Worm (Caenorhabditis elegans) whole organism, young adult: Measurements from ENCODE around the gene C08D8.1.

Experiments used
- akir-1 ChIP-seq: fragments of 200-800 bp; sonication (Bioruptor generic); optimal IDR thresholded peaks from 2 replicates; lab custom pipeline; 2018; ENCODE audit warnings: mild to moderate bottlenecking, missing genetic modification characterization, moderate library complexity, missing compliant biosample characterization
- ama-1 ChIP-seq, 3 experiments: fragments of 150-350 bp in 1 of 3; sonication (generic microtip) in 2 of 3; optimal IDR thresholded peaks; 2 replicates each; lab custom pipeline; 2014 to 2018; ENCODE audit warnings: missing biosample characterization in 2 of 3, missing genetic modification characterization in 2 of 3, missing genetic modification reagents in 2 of 3
- aptf-2 ChIP-seq: fragments of 200-800 bp; sonication (Bioruptor generic); conservative IDR thresholded peaks from 2 replicates; pipeline ENCODE4 v1.3.6; 2022; ENCODE audit warnings: missing genetic modification reagents, missing genetic modification characterization, missing compliant biosample characterization
- bed-1 ChIP-seq: fragments of 200-800 bp; sonication (Bioruptor generic); IDR thresholded peaks from 2 replicates; pipeline ENCODE4 v1.3.6; 2022; ENCODE audit warnings: missing genetic modification reagents, missing genetic modification characterization, missing compliant biosample characterization
- lin-26 ChIP-seq: fragments of 200-800 bp; sonication (Bioruptor generic); IDR thresholded peaks from 2 replicates; pipeline ENCODE4 v1.3.6; 2022; ENCODE audit warnings: missing genetic modification reagents, missing genetic modification characterization, missing compliant biosample characterization
- pha-4 ChIP-seq: fragments of 150-350 bp; sonication (generic microtip); optimal IDR thresholded peaks from 2 replicates; lab custom pipeline; 2014; ENCODE audit warnings: missing biosample characterization, missing genetic modification reagents, missing genetic modification characterization
- rec-8 ChIP-seq, 2 experiments: sonication (generic microtip); optimal IDR thresholded peaks; 2 replicates each; lab custom pipeline; 2016; ENCODE audit warnings: mild to moderate bottlenecking in 2 of 2, missing genetic modification characterization in 2 of 2, missing genetic modification reagents in 2 of 2, missing genotype in 2 of 2, missing biosample characterization in 1 of 2, missing compliant biosample characterization in 1 of 2, moderate library complexity in 1 of 2
- snpc-4 ChIP-seq, 5 experiments: fragments of 150-350 bp in 1 of 5; sonication (generic microtip) in 4 of 5; optimal IDR thresholded peaks; 2 replicates each; lab custom pipeline; 2014 to 2018; ENCODE audit warnings: missing genetic modification characterization in 5 of 5, missing biosample characterization in 3 of 5, antibody characterized with exemption in 2 of 5, mild to moderate bottlenecking in 2 of 5, missing compliant biosample characterization in 2 of 5, missing genotype in 2 of 5, moderate library complexity in 2 of 5, missing genetic modification reagents in 1 of 5
- unc-130 ChIP-seq: sonication (generic microtip); optimal IDR thresholded peaks from 2 replicates; lab custom pipeline; 2016; ENCODE audit warnings: missing genetic modification reagents, missing genetic modification characterization, missing compliant biosample characterization
- ztf-22 ChIP-seq: fragments of 200-800 bp; sonication (Bioruptor generic); optimal IDR thresholded peaks from 2 replicates; lab custom pipeline; 2018; ENCODE audit warnings: mild to moderate bottlenecking, missing genetic modification characterization, moderate library complexity, missing compliant biosample characterization

ce11 chrV:8351371-8351770, 5.8 kb downstream of the C08D8.1 start, which contains the start of gene srsx-22:
- TF ChIP-seq unc-130 (GFP tag; lab: Kevin White, UChicago) (no peak), akir-1 (GFP tag; lab: Kevin White, UChicago) (no peak), snpc-4 (GFP tag; optimal IDR thresholded peaks at IDR 0.05; lab: Kevin White, UChicago) (no peak), snpc-4 (tag; optimal IDR thresholded peaks at IDR 0.05; lab: Kevin White, UChicago) (no peak), ama-1 (optimal IDR thresholded peaks at IDR 0.05; lab: Kevin White, UChicago) (no peak), ama-1 (GFP tag; optimal IDR thresholded peaks at IDR 0.05; lab: Kevin White, UChicago) (no peak), lin-26 (GFP tag; lab: Robert Waterston, UW) (no peak), bed-1 (GFP tag; lab: Robert Waterston, UW) (no peak), pha-4 (tag; lab: Kevin White, UChicago) (no peak), ztf-22 (GFP tag; lab: Kevin White, UChicago) (no peak), aptf-2 (GFP tag; lab: Robert Waterston, UW) (no peak), rec-8 (tag; optimal IDR thresholded peaks at IDR 0.05; lab: Kevin White, UChicago) (no peak)
